Worm (Caenorhabditis elegans): ENCODE data around the gene ZK686.1.

Gene ZK686.1

DNA sequence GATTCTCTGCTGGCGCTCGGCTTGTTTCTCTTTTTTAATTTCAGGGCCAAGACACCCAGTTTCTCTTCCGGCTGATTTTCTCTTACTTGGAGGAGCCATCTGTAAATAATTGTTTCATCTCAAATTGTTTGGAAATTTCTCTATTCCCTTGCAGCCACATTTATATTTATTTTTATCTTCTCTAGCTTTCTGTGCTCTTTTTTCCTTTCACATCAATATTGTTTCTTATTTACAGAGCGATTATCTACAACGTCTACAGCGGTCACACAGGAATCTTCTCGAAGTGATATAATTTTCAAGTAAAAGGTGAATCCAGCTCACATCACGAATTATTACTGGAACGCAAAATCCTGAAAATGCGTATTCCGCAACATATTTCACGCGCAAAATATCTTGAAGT lies at the start of gene ZK686.1, which contains the start of gene ZK686.6:
TSS of gene ZK686.1 (plus strand) at position 234 of the 400 bp plus-strand sequence.
TSS of gene ZK686.6 (minus strand) at position 101 of the 400 bp plus-strand sequence.
- TF ChIP-seq ZK337.2 (GFP tag; IDR thresholded peaks at IDR 0.05), result no peak
- no peak for TF ChIP-seq nhr-76 (tag; optimal IDR thresholded peaks at IDR 0.05)
- no peak for TF ChIP-seq dmd-9 (GFP tag; IDR thresholded peaks at IDR 0.05)
- no peak for TF ChIP-seq spr-1 (tag; optimal IDR thresholded peaks at IDR 0.05)
- no peak for TF ChIP-seq nhr-41 (GFP tag; IDR thresholded peaks at IDR 0.05)
- no peak for TF ChIP-seq dmd-6 (GFP tag; IDR thresholded peaks at IDR 0.05)
- TF ChIP-seq ces-1 (GFP tag; optimal IDR thresholded peaks at IDR 0.05), result no peak
- TF ChIP-seq Y48G9A.11 (GFP tag; IDR thresholded peaks at IDR 0.05), result no peak
- TF ChIP-seq gei-8 (GFP tag; optimal IDR thresholded peaks at IDR 0.05), result no peak
- no peak for TF ChIP-seq lin-38 (GFP tag; IDR thresholded peaks at IDR 0.05)
- TF ChIP-seq hlh-11 (tag; optimal IDR thresholded peaks at IDR 0.05), result no peak
- no peak for TF ChIP-seq aha-1 (tag)
- no peak for TF ChIP-seq ZK546.5 (tag; optimal IDR thresholded peaks at IDR 0.05)
- no peak for TF ChIP-seq nhr-237 (tag; optimal IDR thresholded peaks at IDR 0.05)
- TF ChIP-seq nhr-11 (tag; optimal IDR thresholded peaks at IDR 0.05), result no peak

DNA sequence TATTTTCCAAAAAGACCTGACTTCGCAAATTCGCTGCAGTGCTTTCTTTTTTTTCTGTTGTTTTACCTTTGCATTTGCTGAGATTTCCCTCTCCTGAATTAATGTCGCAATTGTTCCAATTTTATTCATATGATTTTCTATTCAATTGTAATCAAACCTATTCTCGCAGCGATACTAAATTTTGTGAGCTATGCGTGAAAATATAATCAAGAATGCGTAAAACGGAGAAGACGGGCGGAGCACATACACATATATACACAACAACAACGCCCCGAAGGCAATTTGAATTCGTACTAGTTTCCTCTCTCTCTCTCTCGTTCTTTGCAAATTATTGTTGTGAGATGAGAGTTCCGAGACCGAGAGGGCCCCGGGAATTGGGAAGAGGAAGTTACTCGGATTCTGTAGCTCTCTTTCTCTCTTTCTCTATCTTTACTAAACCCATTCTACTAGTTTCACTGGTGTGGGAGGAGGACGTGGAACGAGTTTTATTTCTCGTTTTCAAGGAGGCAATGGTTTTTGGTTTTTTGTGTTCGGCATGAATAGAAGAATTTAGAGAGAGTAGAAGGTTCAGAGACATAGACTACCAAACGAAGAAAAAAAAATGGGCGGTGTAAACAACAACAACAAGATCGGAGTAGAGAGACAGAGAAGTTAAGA lies 49.4 kb upstream of the ZK686.1 start:
- peak; percentile 64 for TF ChIP-seq aha-1 (tag)
- no peak for TF ChIP-seq nhr-77 (tag; optimal IDR thresholded peaks at IDR 0.05)
- TF ChIP-seq pqm-1 (tag; optimal IDR thresholded peaks at IDR 0.05), result no peak
- TF ChIP-seq ZK546.5 (tag; optimal IDR thresholded peaks at IDR 0.05), result no peak
- TF ChIP-seq ctbp-1 (GFP tag; IDR thresholded peaks at IDR 0.05), result peak; percentile 51; the same call in 1 of the 2 replicates
- peak; percentile 57 for TF ChIP-seq hlh-11 (tag; optimal IDR thresholded peaks at IDR 0.05)
- TF ChIP-seq dmd-6 (GFP tag; IDR thresholded peaks at IDR 0.05), result 0 out of 2 replicates have a peak, but pooled peaks have one; percentile 23
- no peak for TF ChIP-seq dmd-9 (GFP tag; IDR thresholded peaks at IDR 0.05)
- TF ChIP-seq zip-11 (GFP tag; IDR thresholded peaks at IDR 0.05), result no peak
- 0 out of 2 replicates have a peak, but pooled peaks have one; percentile 44 for TF ChIP-seq tra-1 (GFP tag; IDR thresholded peaks at IDR 0.05)
- TF ChIP-seq lin-15B (tag; optimal IDR thresholded peaks at IDR 0.05), result no peak
- peak in 1 of 2 experiments; percentile 93 for TF ChIP-seq unc-62 (GFP tag; optimal IDR thresholded peaks at IDR 0.05 in 1 of 2)
- TF ChIP-seq unc-62 (tag; optimal IDR thresholded peaks at IDR 0.05), result peak; percentile 10
- TF ChIP-seq Y105C5A.15 (GFP tag; IDR thresholded peaks at IDR 0.05), result no peak
- TF ChIP-seq ama-1 (optimal IDR thresholded peaks at IDR 0.05), result peak; percentile 38
- TF ChIP-seq ceh-20 (GFP tag; IDR thresholded peaks at IDR 0.05), result peak; percentile 35; the same call in 1 of the 2 replicates
- TF ChIP-seq fkh-10 (GFP tag; optimal IDR thresholded peaks at IDR 0.05), result peak; percentile 72
- peak; percentile 53 for TF ChIP-seq nhr-48 (tag; optimal IDR thresholded peaks at IDR 0.05)
- TF ChIP-seq dpl-1 (GFP tag; optimal IDR thresholded peaks at IDR 0.05), result peak; percentile 29
- no peak for TF ChIP-seq ztf-11 (tag; optimal IDR thresholded peaks at IDR 0.05)
- TF ChIP-seq gei-8 (GFP tag; optimal IDR thresholded peaks at IDR 0.05), result no peak
- peak; percentile 65 for TF ChIP-seq mep-1 (tag; optimal IDR thresholded peaks at IDR 0.05)
- no peak for TF ChIP-seq egl-27 (tag; optimal IDR thresholded peaks at IDR 0.05)
- TF ChIP-seq F49E8.2 (tag; optimal IDR thresholded peaks at IDR 0.05; ENCODE audit: borderline replicate concordance), result no peak
- peak in 1 of 2 experiments; percentile 54 for TF ChIP-seq mdl-1 (tag; optimal IDR thresholded peaks at IDR 0.05)
- no peak for TF ChIP-seq jun-1 (tag; optimal IDR thresholded peaks at IDR 0.05)
- peak in 1 of 2 experiments; percentile 55 for TF ChIP-seq lsy-2 (tag; optimal IDR thresholded peaks at IDR 0.05)
- TF ChIP-seq nhr-28 (tag; optimal IDR thresholded peaks at IDR 0.05), result peak; percentile 3
- TF ChIP-seq nhr-76 (tag; optimal IDR thresholded peaks at IDR 0.05), result peak; percentile 9
- TF ChIP-seq lir-3 (tag; optimal IDR thresholded peaks at IDR 0.05), result no peak
- TF ChIP-seq hif-1 (tag; optimal IDR thresholded peaks at IDR 0.05), result peak in 1 of 2 experiments; percentile 45
- peak; percentile 44 for TF ChIP-seq zip-2 (tag; optimal IDR thresholded peaks at IDR 0.05)
- TF ChIP-seq mdt-29 (GFP tag; IDR thresholded peaks at IDR 0.05), result no peak
- peak in 1 of 2 experiments; percentile 70 for TF ChIP-seq daf-16 (GFP tag; optimal IDR thresholded peaks at IDR 0.05)
- TF ChIP-seq daf-16 (tag; optimal IDR thresholded peaks at IDR 0.05), result no peak
- peak; percentile 68 for TF ChIP-seq dve-1 (tag; optimal IDR thresholded peaks at IDR 0.05; ENCODE audit: insufficient read depth)
- TF ChIP-seq Y75B8A.6 (GFP tag; IDR thresholded peaks at IDR 0.05), result 0 out of 2 replicates have a peak, but pooled peaks have one; percentile 10
- no peak for TF ChIP-seq ces-1 (GFP tag; optimal IDR thresholded peaks at IDR 0.05)
- peak; percentile 58 for TF ChIP-seq rbr-2 (tag; optimal IDR thresholded peaks at IDR 0.05)

Data from whole organism, L4 larva.